Worm (Caenorhabditis elegans) whole organism, young adult: Measurements from ENCODE around the gene fkb-3.

ENCODE experiments used
- C17E4.6 ChIP-seq: fragments of 200-800 bp; sonication (Bioruptor generic); IDR thresholded peaks from 2 replicates; pipeline ENCODE4 v1.3.6; 2022; ENCODE audit warnings: missing genetic modification reagents, missing genetic modification characterization, missing compliant biosample characterization
- F55B11.4 ChIP-seq: sonication (generic microtip); optimal IDR thresholded peaks from 2 replicates; lab custom pipeline; 2016; ENCODE audit warnings: missing compliant biosample characterization, missing genetic modification characterization, borderline replicate concordance; ENCODE audit not compliant: insufficient read depth
- nhr-179 ChIP-seq: sonication (generic microtip); optimal IDR thresholded peaks from 2 replicates; lab custom pipeline; 2016; ENCODE audit warnings: mild to moderate bottlenecking, missing genetic modification characterization, missing compliant biosample characterization
- snpc-4 ChIP-seq, 5 experiments: fragments of 150-350 bp in 1 of 5; sonication (generic microtip) in 4 of 5; optimal IDR thresholded peaks; 2 replicates each; lab custom pipeline; 2014 to 2018; ENCODE audit warnings: missing genetic modification characterization in 5 of 5, missing biosample characterization in 3 of 5, antibody characterized with exemption in 2 of 5, mild to moderate bottlenecking in 2 of 5, missing compliant biosample characterization in 2 of 5, missing genotype in 2 of 5, moderate library complexity in 2 of 5, missing genetic modification reagents in 1 of 5
- ztf-6 ChIP-seq: fragments of 200-800 bp; sonication (Bioruptor generic); IDR thresholded peaks from 2 replicates; pipeline ENCODE4 v1.3.6; 2022; ENCODE audit warnings: missing genetic modification reagents, missing genetic modification characterization, missing compliant biosample characterization

DNA sequence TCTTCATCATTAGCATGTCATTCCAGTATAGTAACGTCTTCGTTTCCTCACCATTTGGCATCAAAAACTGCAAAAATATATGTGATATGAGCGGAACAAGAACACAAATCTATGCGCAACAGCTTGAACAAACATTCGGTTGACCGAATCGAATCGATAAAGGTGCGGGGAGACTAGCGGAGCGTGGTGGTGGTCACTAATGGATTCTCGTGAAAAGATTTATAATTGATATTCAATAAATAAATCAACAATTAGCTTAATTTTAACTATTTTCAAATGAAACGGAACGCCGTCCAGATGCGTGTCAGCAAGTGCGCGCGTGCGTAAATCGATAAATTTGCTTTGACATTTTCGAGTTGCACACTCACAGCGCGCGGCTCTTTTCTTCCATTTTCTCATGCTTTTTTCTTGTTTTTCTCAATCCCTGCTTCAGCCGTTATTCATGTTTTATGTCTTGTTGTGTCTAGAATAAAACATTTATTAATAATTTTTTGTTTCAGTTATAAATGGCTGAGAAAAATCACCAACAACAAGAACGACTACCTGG is 4.0 kb upstream of the fkb-3 start, which contains the start of the genes C13F10.8, C13F10.6 and kxd-1:
- no peak for TF ChIP-seq nhr-179 (tag; lab: Kevin White, UChicago)
- no peak for TF ChIP-seq C17E4.6 (GFP tag; lab: Robert Waterston, UW)
- TF ChIP-seq ztf-6 (GFP tag; lab: Robert Waterston, UW) = no peak
- TF ChIP-seq snpc-4 (GFP tag; optimal IDR thresholded peaks at IDR 0.05; lab: Kevin White, UChicago) = no peak
- TF ChIP-seq snpc-4 (tag; optimal IDR thresholded peaks at IDR 0.05; lab: Kevin White, UChicago) = no peak
- TF ChIP-seq F55B11.4 = no peak
